Worm (Caenorhabditis elegans): Measurements from ENCODE around the gene fce-2.
A peak's percentile ranks its signal among the peaks of the same experiment; 100 is the strongest.

Gene fce-2

ce11 chrV:20425183-20425400, at the start of gene fce-2, which contains the start of gene F48F5.8:
Gene fce-2 (plus strand): TSS chrV:20425301.
Gene F48F5.8 (plus strand): TSS chrV:20425342.
- TF ChIP-seq elt-2 (tag; optimal IDR thresholded peaks at IDR 0.05) (no peak), elt-4 (tag; optimal IDR thresholded peaks at IDR 0.05) (no peak), lim-6 (tag; optimal IDR thresholded peaks at IDR 0.05) (no peak), ahr-1 (tag; optimal IDR thresholded peaks at IDR 0.05) (no peak), ref-2 (tag; optimal IDR thresholded peaks at IDR 0.05) (no peak), fkh-10 (GFP tag; optimal IDR thresholded peaks at IDR 0.05) (no peak), hlh-15 (tag; optimal IDR thresholded peaks at IDR 0.05) (no peak), eyg-1 (tag; optimal IDR thresholded peaks at IDR 0.05) (no peak), unc-42 (tag; optimal IDR thresholded peaks at IDR 0.05) (no peak), pat-9 (tag; optimal IDR thresholded peaks at IDR 0.05) (no peak), nhr-232 (tag; optimal IDR thresholded peaks at IDR 0.05) (no peak)

- TF ChIP-seq Y22D7AL.16 (tag; optimal IDR thresholded peaks at IDR 0.05) (no peak), hlh-8 (tag; optimal IDR thresholded peaks at IDR 0.05) (no peak), pros-1 (tag; optimal IDR thresholded peaks at IDR 0.05) (no peak), hlh-13 (GFP tag; optimal IDR thresholded peaks at IDR 0.05) (no peak), nhr-11 (tag; optimal IDR thresholded peaks at IDR 0.05) (no peak)
Measured at ce11 chrV:20376070-20376469, 49.0 kb upstream of the fce-2 start.

DNA sequence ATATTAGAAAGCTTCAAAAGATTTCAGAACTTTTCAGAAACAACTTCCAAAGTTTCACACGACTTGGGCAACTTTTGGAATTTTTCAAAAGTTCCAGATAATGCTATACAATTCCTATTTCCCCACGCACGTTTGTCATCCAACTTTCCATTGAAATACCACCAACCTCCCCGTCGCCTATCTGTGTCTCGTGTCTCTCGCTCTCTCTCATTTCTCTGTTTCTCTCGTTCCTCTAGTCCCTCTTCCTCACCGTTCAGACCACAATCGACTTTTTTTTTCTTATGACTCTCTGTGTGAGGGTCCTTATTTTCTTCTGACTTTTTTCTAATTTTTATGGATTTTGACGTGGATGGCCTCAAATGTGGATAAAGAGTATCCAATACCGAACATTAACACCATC, 44.8 kb upstream of the fce-2 start, which contains the start of gene K02E2.6:
Gene K02E2.6 (plus strand): TSS at position 242 of the 400 bp plus-strand sequence.
- TF ChIP-seq hlh-30 (tag; optimal IDR thresholded peaks at IDR 0.05; ENCODE audit: insufficient read depth) (peak; percentile 63), tbx-2 (tag; optimal IDR thresholded peaks at IDR 0.05) (no peak), pqm-1 (tag; optimal IDR thresholded peaks at IDR 0.05) (no peak), nfya-1 (tag; optimal IDR thresholded peaks at IDR 0.05) (peak; percentile 23), ceh-2 (tag; optimal IDR thresholded peaks at IDR 0.05) (no peak), ceh-31 (tag; optimal IDR thresholded peaks at IDR 0.05) (peak; percentile 13), madf-2 (tag; optimal IDR thresholded peaks at IDR 0.05) (no peak), ttx-3 (tag; optimal IDR thresholded peaks at IDR 0.05) (no peak), eyg-1 (tag; optimal IDR thresholded peaks at IDR 0.05) (no peak), unc-42 (tag; optimal IDR thresholded peaks at IDR 0.05) (no peak), ceh-48 (tag; optimal IDR thresholded peaks at IDR 0.05) (peak; percentile 48), lim-6 (tag; optimal IDR thresholded peaks at IDR 0.05) (no peak)

ce11 chrV:20383065-20383609, 42.0 kb upstream of the fce-2 start, which contains the start of gene K02E2.11:
Gene K02E2.11 (plus strand): TSS chrV:20383315.
- TF ChIP-seq nfya-1 (tag; optimal IDR thresholded peaks at IDR 0.05) (peak; percentile 64), pat-9 (tag; optimal IDR thresholded peaks at IDR 0.05) (no peak), syd-9 (tag; optimal IDR thresholded peaks at IDR 0.05) (no peak), sdc-2 (tag; optimal IDR thresholded peaks at IDR 0.05) (no peak), fkh-6 (tag; optimal IDR thresholded peaks at IDR 0.05) (no peak), hlh-30 (tag; optimal IDR thresholded peaks at IDR 0.05; ENCODE audit: insufficient read depth) (peak; percentile 86), ceh-45 (GFP tag; IDR thresholded peaks at IDR 0.05) (no peak), ahr-1 (tag; optimal IDR thresholded peaks at IDR 0.05) (no peak), ceh-48 (tag; optimal IDR thresholded peaks at IDR 0.05) (no peak), ceh-18 (tag; optimal IDR thresholded peaks at IDR 0.05) (peak; percentile 29), tbx-2 (tag; optimal IDR thresholded peaks at IDR 0.05) (peak; percentile 1), dmd-4 (tag; optimal IDR thresholded peaks at IDR 0.05; ENCODE audit: borderline replicate concordance) (no peak), dve-1 (tag; optimal IDR thresholded peaks at IDR 0.05) (peak; percentile 1), hlh-8 (tag; optimal IDR thresholded peaks at IDR 0.05) (peak; percentile 16), ceh-6 (GFP tag; optimal IDR thresholded peaks at IDR 0.05) (no peak), pha-4 (tag; optimal IDR thresholded peaks at IDR 0.05) (no peak), ceh-31 (tag; optimal IDR thresholded peaks at IDR 0.05) (peak; percentile 69), eyg-1 (tag; optimal IDR thresholded peaks at IDR 0.05) (no peak), ref-2 (tag; optimal IDR thresholded peaks at IDR 0.05) (peak; percentile 59), unc-42 (tag; optimal IDR thresholded peaks at IDR 0.05) (peak; percentile 49), unc-3 (GFP tag; conservative IDR thresholded peaks at IDR 0.05) (no peak), unc-3 (tag; optimal IDR thresholded peaks at IDR 0.05) (no peak), ceh-2 (tag; optimal IDR thresholded peaks at IDR 0.05) (peak; percentile 11), Y22D7AL.16 (tag; optimal IDR thresholded peaks at IDR 0.05) (no peak), pax-1 (tag; optimal IDR thresholded peaks at IDR 0.05) (no peak), C08G9.2 (tag; optimal IDR thresholded peaks at IDR 0.05) (peak; percentile 9), rnt-1 (tag; optimal IDR thresholded peaks at IDR 0.05) (no peak), unc-55 (GFP tag; optimal IDR thresholded peaks at IDR 0.05) (no peak)

All from whole organism, late embryonic.